Worm (Caenorhabditis elegans) whole organism, early embryonic: ENCODE data around the gene stdh-3.

Experiments used
- ama-1 ChIP-seq: fragments of 150-350 bp; optimal IDR thresholded peaks from 2 replicates; lab custom pipeline; 2014
- ceh-13 ChIP-seq: fragments of 200-800 bp; sonication (Bioruptor generic); optimal IDR thresholded peaks from 2 replicates; lab custom pipeline; 2018; ENCODE audit warnings: mild to moderate bottlenecking, missing genetic modification characterization, missing compliant biosample characterization
- ets-7 ChIP-seq: sonication (generic microtip); optimal IDR thresholded peaks from 2 replicates; lab custom pipeline; 2016; ENCODE audit warnings: missing genotype, missing genetic modification characterization, missing compliant biosample characterization
- tbx-37 ChIP-seq: fragments of 200-800 bp; sonication (Bioruptor generic); conservative IDR thresholded peaks from 2 replicates; pipeline ENCODE4 v1.3.6; 2022; ENCODE audit warnings: missing genetic modification reagents, missing genetic modification characterization, missing compliant biosample characterization

- TF ChIP-seq ama-1 (lab: Kevin White, UChicago) (no peak), ceh-13 (GFP tag; lab: Kevin White, UChicago) (no peak), ets-7 (tag; lab: Kevin White, UChicago) (no peak), tbx-37 (GFP tag; lab: Robert Waterston, UW) (no peak)
Observed at ce11 chrV:13858906-13859305, 45.5 kb upstream of the stdh-3 start, which contains the start of gene srx-135.
